Fruit fly (Drosophila melanogaster): ENCODE data around the gene Bgb.

- TF ChIP-seq Gug (GFP tag; IDR thresholded peaks at IDR 0.05) = no peak
- no peak for TF ChIP-seq lz (GFP tag; optimal IDR thresholded peaks at IDR 0.05)
- no peak for TF ChIP-seq topi (GFP tag; optimal IDR thresholded peaks at IDR 0.05)
- TF ChIP-seq Lpt (GFP tag; optimal IDR thresholded peaks at IDR 0.05) = no peak
- TF ChIP-seq svp (GFP tag) = no peak
- TF ChIP-seq acj6 (GFP tag; optimal IDR thresholded peaks at IDR 0.05) = no peak
- no peak for TF ChIP-seq CG11762 (GFP tag; optimal IDR thresholded peaks at IDR 0.05; ENCODE audit: insufficient read depth)
Measured at dm6 chr3L:1590194-1590593, 49.3 kb upstream of the Bgb start.

Measured in whole organism, prepupa.